Fruit fly (Drosophila melanogaster): ENCODE measurements around the gene CG31676.

DNA sequence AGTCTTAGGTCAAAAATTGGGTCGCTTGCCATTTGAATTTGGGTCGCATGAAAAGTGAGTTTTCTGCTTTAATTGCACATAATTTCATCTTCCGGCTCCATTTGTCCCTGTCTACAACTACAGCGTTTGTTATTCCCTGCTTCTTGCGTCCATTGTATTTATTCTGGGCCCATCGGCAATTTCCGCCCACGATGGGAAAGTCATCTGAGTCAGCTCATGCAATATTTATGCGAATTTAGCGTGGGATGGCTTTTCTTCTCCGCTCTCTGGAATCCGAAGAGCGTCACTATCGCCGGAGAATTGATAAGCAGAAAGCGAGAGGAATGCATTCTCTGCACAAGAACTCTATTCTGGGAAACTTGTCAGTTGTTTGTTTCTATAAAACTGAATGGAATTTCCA is 48.0 kb upstream of the CG31676 start:
- TF ChIP-seq Hr96 (GFP tag; optimal IDR thresholded peaks at IDR 0.05) (no peak), CG1620 (GFP tag; optimal IDR thresholded peaks at IDR 0.05) (no peak), cnc (optimal IDR thresholded peaks at IDR 0.05) (no peak), toe (GFP tag; optimal IDR thresholded peaks at IDR 0.05) (no peak)
